Worm (Caenorhabditis elegans): Measurements from ENCODE around the gene Y53G8AM.7.

The Y53G8AM.7 gene

ce11 chrIII:3219050-3219449 lies 47.5 kb downstream of the Y53G8AM.7 start, which contains the start of gene frm-8:
Gene frm-8 (minus strand): TSS chrIII:3219150.
- TF ChIP-seq unc-62 (GFP tag; optimal IDR thresholded peaks at IDR 0.05), result no peak
